Worm (Caenorhabditis elegans) whole organism, mixed stage, embryonic: ENCODE results near the gene Y17G9A.2.

Source experiments
- bed-3 ChIP-seq: fragments of 200-800 bp; sonication (Bioruptor generic); optimal IDR thresholded peaks from 3 replicates; lab custom pipeline; 2018; ENCODE audit warnings: mild to moderate bottlenecking, missing genetic modification characterization, moderate library complexity, missing compliant biosample characterization
- ces-1 ChIP-seq: fragments of 150-350 bp; optimal IDR thresholded peaks from 2 replicates; lab custom pipeline; 2014; ENCODE audit warnings: missing biosample characterization, missing genetic modification reagents, missing genetic modification characterization
- elt-3 ChIP-seq: fragments of 150-350 bp; optimal IDR thresholded peaks from 2 replicates; lab custom pipeline; 2014; ENCODE audit warnings: missing biosample characterization, missing genetic modification characterization
- flh-1 ChIP-seq: fragments of 200-800 bp; sonication (Bioruptor generic); optimal IDR thresholded peaks from 2 replicates; lab custom pipeline; 2018; ENCODE audit warnings: mild to moderate bottlenecking, missing genetic modification characterization, moderate library complexity, missing compliant biosample characterization
- lin-13 ChIP-seq: fragments of 150-350 bp; optimal IDR thresholded peaks from 2 replicates; lab custom pipeline; 2014; ENCODE audit warnings: missing biosample characterization, missing genetic modification characterization
- lin-32 ChIP-seq: fragments of 200-800 bp; sonication (Bioruptor generic); optimal IDR thresholded peaks from 2 replicates; lab custom pipeline; 2018; ENCODE audit warnings: mild to moderate bottlenecking, missing genetic modification characterization, missing compliant biosample characterization
- mep-1 ChIP-seq: fragments of 150-350 bp; optimal IDR thresholded peaks from 2 replicates; lab custom pipeline; 2017; ENCODE audit warnings: missing biosample characterization, missing genetic modification reagents, missing genetic modification characterization, inconsistent platforms
- nhr-237 ChIP-seq: fragments of 150-350 bp; optimal IDR thresholded peaks from 2 replicates; lab custom pipeline; 2014; ENCODE audit warnings: missing biosample characterization, missing genetic modification characterization
- nhr-76 ChIP-seq: sonication (generic microtip); optimal IDR thresholded peaks from 2 replicates; lab custom pipeline; 2017; ENCODE audit warnings: missing biosample characterization, missing genetic modification characterization
- pha-4 ChIP-seq: fragments of 150-350 bp; optimal IDR thresholded peaks from 2 replicates; lab custom pipeline; 2018; ENCODE audit warnings: missing biosample characterization, missing genetic modification reagents, missing genetic modification characterization
- snpc-4 ChIP-seq: fragments of 150-350 bp; optimal IDR thresholded peaks from 2 replicates; lab custom pipeline; 2014; ENCODE audit warnings: missing biosample characterization, missing genetic modification characterization
- unc-62 ChIP-seq: fragments of 150-350 bp; optimal IDR thresholded peaks from 2 replicates; lab custom pipeline; 2014; ENCODE audit warnings: missing biosample characterization, missing genetic modification reagents, missing genetic modification characterization
- ztf-11 ChIP-seq: fragments of 150-350 bp; optimal IDR thresholded peaks from 2 replicates; lab custom pipeline; 2014; ENCODE audit warnings: missing biosample characterization, missing genetic modification characterization

DNA sequence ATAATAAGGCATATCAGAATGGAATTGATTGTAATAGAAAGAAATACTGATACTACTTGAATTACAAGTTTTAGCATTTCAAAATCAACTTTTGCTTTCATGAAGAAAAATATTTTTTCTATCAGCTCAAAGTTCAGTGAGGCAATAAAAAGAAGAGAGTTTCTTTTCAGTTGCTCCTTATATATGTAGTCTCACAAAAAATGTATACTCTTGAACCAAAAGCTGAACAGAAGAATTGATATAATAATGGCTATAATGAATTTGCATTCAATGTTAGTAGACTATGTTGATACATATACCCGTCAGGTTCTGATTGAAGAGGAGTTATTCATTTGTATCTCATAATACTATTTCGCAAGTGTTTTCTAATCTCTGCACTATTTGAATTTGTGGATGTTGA, 18.5 kb upstream of the Y17G9A.2 start, which contains the start of gene str-174:
- TF ChIP-seq nhr-237 (tag; lab: Kevin White, UChicago) (no peak), pha-4 (tag; lab: Kevin White, UChicago) (no peak), lin-32 (GFP tag; lab: Kevin White, UChicago) (no peak), ces-1 (no peak), lin-13 (tag; lab: Kevin White, UChicago) (no peak), mep-1 (tag; lab: Kevin White, UChicago) (no peak), snpc-4 (tag; lab: Kevin White, UChicago) (no peak), bed-3 (GFP tag; lab: Kevin White, UChicago) (no peak), unc-62 (GFP tag; lab: Kevin White, UChicago) (no peak), flh-1 (GFP tag; lab: Kevin White, UChicago) (no peak), nhr-76 (tag; lab: Kevin White, UChicago) (no peak), elt-3 (tag; lab: Kevin White, UChicago) (no peak), ztf-11 (tag; lab: Kevin White, UChicago) (no peak)
